Fruit fly (Drosophila melanogaster): ENCODE results near the gene CG44227.
A peak's percentile ranks its signal among the peaks of the same experiment; 100 is the strongest.

The CG44227 gene

DNA sequence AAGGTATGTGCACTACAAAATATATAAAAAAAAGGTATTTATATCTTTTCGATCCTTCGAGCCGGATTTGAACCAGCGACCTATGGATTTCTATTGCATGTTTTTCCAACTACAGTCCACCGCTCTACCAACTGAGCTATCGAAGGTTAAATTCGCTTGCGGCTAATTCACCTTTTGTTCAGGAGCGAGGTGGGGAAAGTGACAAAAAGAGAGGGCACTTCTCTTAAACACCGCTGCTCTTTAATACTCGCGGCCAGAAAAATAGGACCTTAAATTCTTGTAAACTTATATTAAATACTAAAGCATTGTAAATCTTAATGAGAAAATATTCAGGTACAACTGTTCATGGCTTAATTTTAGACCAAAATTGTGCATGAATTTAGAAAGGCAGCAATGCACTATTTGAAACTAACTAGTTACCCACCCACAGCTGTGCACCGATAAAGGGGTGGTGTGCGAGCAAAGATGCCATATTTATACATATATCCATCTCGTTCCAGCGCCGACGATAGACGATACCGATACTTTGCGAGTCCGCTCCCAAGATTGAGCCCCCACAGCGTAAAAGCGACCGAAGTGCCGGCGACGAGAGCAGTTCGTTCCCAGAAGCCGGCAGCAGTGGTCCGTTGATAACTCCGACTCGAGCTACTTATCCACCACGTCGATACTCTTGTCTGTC, 15.8 kb downstream of the CG44227 start:
- TF ChIP-seq B-H2 (GFP tag; optimal IDR thresholded peaks at IDR 0.05): peak; percentile 97
- no peak; the same call in 1 of the 2 replicates for TF ChIP-seq Gsc (GFP tag; IDR thresholded peaks at IDR 0.05)
- peak; percentile 95 for TF ChIP-seq ac (GFP tag; optimal IDR thresholded peaks at IDR 0.05)
- TF ChIP-seq CG32532 (GFP tag; IDR thresholded peaks at IDR 0.05): peak; percentile 97
- TF ChIP-seq jing (GFP tag; optimal IDR thresholded peaks at IDR 0.05): peak; percentile 94
- peak; percentile 95 for TF ChIP-seq H2.0 (GFP tag; IDR thresholded peaks at IDR 0.05)
- TF ChIP-seq lola (GFP tag; optimal IDR thresholded peaks at IDR 0.05): peak in 1 of 3 experiments; percentile 96
- no peak for TF ChIP-seq D (optimal IDR thresholded peaks at IDR 0.05)
- peak; percentile 97 for TF ChIP-seq D (GFP tag; optimal IDR thresholded peaks at IDR 0.05)
- peak; percentile 61 for TF ChIP-seq hb (GFP tag; IDR thresholded peaks at IDR 0.05; ENCODE audit: partially characterized antibody)
- TF ChIP-seq CG10654 (GFP tag; optimal IDR thresholded peaks at IDR 0.05): peak; percentile 96
- peak; percentile 97 for TF ChIP-seq HLH54F (GFP tag; optimal IDR thresholded peaks at IDR 0.05)
- TF ChIP-seq CG12942 (GFP tag; optimal IDR thresholded peaks at IDR 0.05): peak; percentile 95
- TF ChIP-seq zf30C (GFP tag; optimal IDR thresholded peaks at IDR 0.05): peak; percentile 45
- TF ChIP-seq Dfd (GFP tag; optimal IDR thresholded peaks at IDR 0.05): no peak
- peak; percentile 88 for TF ChIP-seq Myb (GFP tag; optimal IDR thresholded peaks at IDR 0.05)
- peak; percentile 96 for TF ChIP-seq CG1792 (GFP tag; optimal IDR thresholded peaks at IDR 0.05)
- TF ChIP-seq Deaf1 (tag; optimal IDR thresholded peaks at IDR 0.05): peak; percentile 95
- TF ChIP-seq luna (GFP tag; optimal IDR thresholded peaks at IDR 0.05): peak; percentile 89
- peak; percentile 99 for TF ChIP-seq ci (GFP tag; IDR thresholded peaks at IDR 0.05)
- peak; percentile 96 for TF ChIP-seq Dbx (GFP tag; IDR thresholded peaks at IDR 0.05)
- TF ChIP-seq Ravus (GFP tag; IDR thresholded peaks at IDR 0.05): peak; percentile 85
- TF ChIP-seq CG2889 (GFP tag; IDR thresholded peaks at IDR 0.05): peak; percentile 88
- TF ChIP-seq eve (GFP tag; optimal IDR thresholded peaks at IDR 0.05): no peak
- TF ChIP-seq ken (GFP tag; IDR thresholded peaks at IDR 0.05): peak; percentile 96
- peak; percentile 95 to 98 for TF ChIP-seq chif (GFP tag; optimal IDR thresholded peaks at IDR 0.05)
- TF ChIP-seq Poxn (GFP tag; IDR thresholded peaks at IDR 0.05): peak; percentile 68
- TF ChIP-seq pan (optimal IDR thresholded peaks at IDR 0.05): no peak
- peak in 1 of 2 experiments; percentile 97 for TF ChIP-seq pan (GFP tag; optimal IDR thresholded peaks at IDR 0.05 in 1 of 2, IDR thresholded peaks at IDR 0.05 in 1 of 2)
- peak; percentile 90 for TF ChIP-seq CG14667 (GFP tag; IDR thresholded peaks at IDR 0.05)
- TF ChIP-seq Chrac-16 (GFP tag; optimal IDR thresholded peaks at IDR 0.05): peak; percentile 97
- TF ChIP-seq Sry-δ (GFP tag; optimal IDR thresholded peaks at IDR 0.05): peak; percentile 77
- peak; percentile 95 for TF ChIP-seq onecut (GFP tag; IDR thresholded peaks at IDR 0.05)
- TF ChIP-seq wek (GFP tag; optimal IDR thresholded peaks at IDR 0.05): peak; percentile 94
- peak; percentile 81 for TF ChIP-seq CG7928 (GFP tag; optimal IDR thresholded peaks at IDR 0.05)
- TF ChIP-seq Dek (tag; optimal IDR thresholded peaks at IDR 0.05): peak; percentile 98
- peak; percentile 92 for TF ChIP-seq Fer2 (tag; optimal IDR thresholded peaks at IDR 0.05)
- TF ChIP-seq CG2202 (tag; optimal IDR thresholded peaks at IDR 0.05): peak; percentile 98
- TF ChIP-seq CG1832 (GFP tag; optimal IDR thresholded peaks at IDR 0.05): peak; percentile 72
- TF ChIP-seq dmrt11E (tag; optimal IDR thresholded peaks at IDR 0.05): peak; percentile 98
- peak; percentile 96 for TF ChIP-seq Vsx1 (GFP tag; optimal IDR thresholded peaks at IDR 0.05)
- TF ChIP-seq ash1 (GFP tag; optimal IDR thresholded peaks at IDR 0.05): peak; percentile 95
- TF ChIP-seq CG6813 (GFP tag; optimal IDR thresholded peaks at IDR 0.05): peak; percentile 99
- peak; percentile 95 for TF ChIP-seq Sox100B (GFP tag; optimal IDR thresholded peaks at IDR 0.05)
- peak; percentile 98 for TF ChIP-seq CG15011 (GFP tag; optimal IDR thresholded peaks at IDR 0.05)
- peak; percentile 58 for TF ChIP-seq yki (optimal IDR thresholded peaks at IDR 0.05)
- peak; percentile 98 for TF ChIP-seq CG10979 (tag; optimal IDR thresholded peaks at IDR 0.05)
- no peak; the same call in 1 of the 3 replicates for TF ChIP-seq CG14860 (GFP tag; IDR thresholded peaks at IDR 0.05; ENCODE audit: partially characterized antibody)
- peak; percentile 97 to 98 for TF ChIP-seq bsh (GFP tag; optimal IDR thresholded peaks at IDR 0.05)
- TF ChIP-seq Lpt (GFP tag; optimal IDR thresholded peaks at IDR 0.05): no peak
